Fruit fly (Drosophila melanogaster) whole organism, embryonic: ENCODE measurements around the gene CG15027.

Source experiments
- CG10209 ChIP-seq: fragments of 200-800 bp; sonication (Bioruptor generic); optimal IDR thresholded peaks from 3 replicates; lab custom pipeline; 2017; ENCODE audit warnings: missing biosample characterization, mild to moderate bottlenecking, missing genetic modification characterization, missing genetic modification reagents
- CG10366 ChIP-seq: fragments of 200-800 bp; sonication (Bioruptor generic); IDR thresholded peaks from 2 replicates; pipeline ENCODE4 v1.3.6; 2022; ENCODE audit warnings: missing biosample characterization, missing genetic modification characterization
- CG10654 ChIP-seq: fragments of 200-800 bp; sonication (Bioruptor generic); optimal IDR thresholded peaks from 2 replicates; lab custom pipeline; 2016; ENCODE audit warnings: missing biosample characterization, missing genetic modification characterization
- CG13296 ChIP-seq: fragments of 200-800 bp; sonication (Bioruptor generic); optimal IDR thresholded peaks from 3 replicates; lab custom pipeline; 2018; ENCODE audit warnings: missing biosample characterization, mild to moderate bottlenecking, missing genetic modification characterization
- CG13894 ChIP-seq: fragments of 200-800 bp; sonication (Bioruptor generic); optimal IDR thresholded peaks from 3 replicates; lab custom pipeline; 2018; ENCODE audit warnings: missing biosample characterization, mild to moderate bottlenecking, missing genetic modification characterization, moderate library complexity
- CG14667 ChIP-seq: fragments of 200-800 bp; sonication (Bioruptor generic); IDR thresholded peaks from 2 replicates; pipeline ENCODE4 v1.3.6; 2022; ENCODE audit warnings: missing biosample characterization, missing genetic modification characterization
- CG1602 ChIP-seq: fragments of 200-800 bp; sonication (Bioruptor generic); optimal IDR thresholded peaks from 3 replicates; lab custom pipeline; 2016; ENCODE audit warnings: missing biosample characterization, missing genetic modification characterization
- CG18599 ChIP-seq: fragments of 200-800 bp; sonication (Bioruptor generic); optimal IDR thresholded peaks from 3 replicates; lab custom pipeline; 2017; ENCODE audit warnings: missing biosample characterization, missing genetic modification characterization, mild to moderate bottlenecking, moderate library complexity, missing genetic modification reagents
- CG32532 ChIP-seq: fragments of 200-800 bp; sonication (Bioruptor generic); IDR thresholded peaks from 2 replicates; pipeline ENCODE4 v1.3.6; 2022; ENCODE audit warnings: missing biosample characterization, missing genetic modification characterization
- CG34224 ChIP-seq: fragments of 200-800 bp; sonication (Bioruptor generic); IDR thresholded peaks from 3 replicates; pipeline ENCODE4 v1.3.6; 2022; ENCODE audit warnings: missing biosample characterization, missing genetic modification characterization; ENCODE audit not compliant: partially characterized antibody
- CG34422 ChIP-seq: fragments of 200-800 bp; sonication (Bioruptor generic); IDR thresholded peaks from 3 replicates; pipeline ENCODE4 v1.3.6; 2022; ENCODE audit warnings: missing biosample characterization, missing genetic modification characterization
- CG4820 ChIP-seq: fragments of 200-800 bp; sonication (Bioruptor generic); optimal IDR thresholded peaks from 3 replicates; lab custom pipeline; 2016; ENCODE audit warnings: missing biosample characterization, missing genetic modification characterization
- CG7745 ChIP-seq: fragments of 200-800 bp; sonication (Bioruptor generic); optimal IDR thresholded peaks from 2 replicates; lab custom pipeline; 2018; ENCODE audit warnings: missing biosample characterization, mild to moderate bottlenecking, missing genetic modification characterization, moderate library complexity
- CG9932 ChIP-seq: fragments of 200-800 bp; sonication (Bioruptor generic); IDR thresholded peaks from 2 replicates; pipeline ENCODE4 v1.3.6; 2022; ENCODE audit warnings: missing biosample characterization, missing genetic modification characterization
- Dip3 ChIP-seq: fragments of 200-800 bp; sonication (Bioruptor generic); optimal IDR thresholded peaks from 3 replicates; lab custom pipeline; 2016; ENCODE audit warnings: missing biosample characterization, missing genetic modification characterization
- Eip74EF ChIP-seq, 2 experiments: fragments of 200-800 bp in 1 of 2; fragments of >200 bp in 1 of 2; sonication (Bioruptor generic) in 1 of 2; optimal IDR thresholded peaks; 2 replicates each; lab custom pipeline; 2017 to 2019; ENCODE audit warnings: missing biosample characterization in 2 of 2, missing genetic modification characterization in 2 of 2, mild to moderate bottlenecking in 1 of 2, moderate library complexity in 1 of 2
- Fer3 ChIP-seq: fragments of 200-800 bp; sonication (Bioruptor generic); optimal IDR thresholded peaks from 2 replicates; lab custom pipeline; 2018; ENCODE audit warnings: missing biosample characterization, mild to moderate bottlenecking, missing genetic modification characterization, moderate library complexity
- H2.0 ChIP-seq: fragments of 200-800 bp; sonication (Bioruptor generic); IDR thresholded peaks from 2 replicates; pipeline ENCODE4 v1.3.6; 2022; ENCODE audit warnings: missing biosample characterization, missing genetic modification characterization
- HLH54F ChIP-seq: fragments of 200-800 bp; sonication (Bioruptor generic); optimal IDR thresholded peaks from 3 replicates; lab custom pipeline; 2016; ENCODE audit warnings: missing biosample characterization, missing genetic modification characterization
- Hey ChIP-seq: fragments of 200-800 bp; sonication (Bioruptor generic); optimal IDR thresholded peaks from 3 replicates; lab custom pipeline; 2018; ENCODE audit warnings: missing biosample characterization, mild to moderate bottlenecking, missing genetic modification characterization
- Hmx ChIP-seq: fragments of 200-800 bp; sonication (Bioruptor generic); optimal IDR thresholded peaks from 2 replicates; lab custom pipeline; 2016; ENCODE audit warnings: missing biosample characterization, missing genetic modification characterization
- Hsf ChIP-seq: fragments of 200-800 bp; sonication (Bioruptor generic); optimal IDR thresholded peaks from 3 replicates; lab custom pipeline; 2016; ENCODE audit warnings: missing biosample characterization, missing genetic modification characterization
- Lpt ChIP-seq: fragments of >200 bp; optimal IDR thresholded peaks from 2 replicates; lab custom pipeline; 2018; ENCODE audit warnings: missing biosample characterization, missing genetic modification characterization
- Med ChIP-seq: fragments of 200-800 bp; sonication (Bioruptor generic); peaks from one replicate; lab custom pipeline; 2016; ENCODE audit warnings: missing biosample characterization, missing genetic modification characterization, mild to moderate bottlenecking, inconsistent platforms, moderate library complexity
- NC2α ChIP-seq: fragments of 200-800 bp; sonication (Bioruptor generic); optimal IDR thresholded peaks from 2 replicates; lab custom pipeline; 2016; ENCODE audit warnings: missing biosample characterization, missing genetic modification characterization
- Neu2 ChIP-seq: fragments of 200-800 bp; sonication (Bioruptor generic); optimal IDR thresholded peaks from 3 replicates; lab custom pipeline; 2016; ENCODE audit warnings: missing biosample characterization, missing genetic modification characterization, borderline replicate concordance
- Pdp1 ChIP-seq, 2 experiments: fragments of 200-800 bp; sonication (Bioruptor generic); optimal IDR thresholded peaks; 3 replicates each; lab custom pipeline; 2016; ENCODE audit warnings: missing biosample characterization in 2 of 2, missing genetic modification characterization in 2 of 2, mild to moderate bottlenecking in 1 of 2, moderate library complexity in 1 of 2
- Rfx ChIP-seq: fragments of 200-800 bp; sonication (Bioruptor generic); IDR thresholded peaks from 2 replicates; pipeline ENCODE4 v1.3.6; 2022; ENCODE audit warnings: missing biosample characterization, missing genetic modification characterization
- Taf1 ChIP-seq: fragments of 200-800 bp; sonication (Bioruptor generic); IDR thresholded peaks from 2 replicates; pipeline ENCODE4 v1.3.6; 2022; ENCODE audit warnings: missing biosample characterization, missing genetic modification characterization
- ap ChIP-seq: fragments of 200-800 bp; sonication (Bioruptor generic); IDR thresholded peaks from 2 replicates; pipeline ENCODE4 v1.3.6; 2022; ENCODE audit warnings: missing biosample characterization, missing genetic modification characterization
- ara ChIP-seq: fragments of 200-800 bp; sonication (Bioruptor generic); IDR thresholded peaks from 2 replicates; pipeline ENCODE4 v1.3.6; 2022; ENCODE audit warnings: missing biosample characterization, missing genetic modification characterization
- br ChIP-seq: fragments of >200 bp; optimal IDR thresholded peaks from 2 replicates; lab custom pipeline; 2017
- caup ChIP-seq: fragments of 200-800 bp; sonication (Bioruptor generic); optimal IDR thresholded peaks from 3 replicates; lab custom pipeline; 2017; ENCODE audit warnings: missing biosample characterization, mild to moderate bottlenecking, missing genetic modification characterization, moderate library complexity; ENCODE audit not compliant: severe bottlenecking
- chif ChIP-seq, 2 experiments: fragments of 200-800 bp; sonication (Bioruptor generic); optimal IDR thresholded peaks; 3 replicates each; lab custom pipeline; 2016; ENCODE audit warnings: missing biosample characterization in 2 of 2, missing genetic modification characterization in 2 of 2
- chm ChIP-seq: fragments of 200-800 bp; sonication (Bioruptor generic); IDR thresholded peaks from 2 replicates; pipeline ENCODE4 v1.3.6; 2022; ENCODE audit warnings: missing biosample characterization, missing genetic modification characterization
- da ChIP-seq: fragments of 200-800 bp; sonication (Bioruptor generic); optimal IDR thresholded peaks from 2 replicates; lab custom pipeline; 2016; ENCODE audit warnings: missing biosample characterization, missing genetic modification characterization
- danr ChIP-seq: fragments of 200-800 bp; sonication (Bioruptor generic); IDR thresholded peaks from 2 replicates; pipeline ENCODE4 v1.3.6; 2022; ENCODE audit warnings: missing biosample characterization, missing genetic modification characterization
- fd102C ChIP-seq: fragments of 200-800 bp; sonication (Bioruptor generic); optimal IDR thresholded peaks from 2 replicates; lab custom pipeline; 2018; ENCODE audit warnings: missing biosample characterization, mild to moderate bottlenecking, missing genetic modification characterization, moderate library complexity
- gcm2 ChIP-seq: fragments of 200-800 bp; sonication (Bioruptor generic); optimal IDR thresholded peaks from 2 replicates; lab custom pipeline; 2016; ENCODE audit warnings: missing biosample characterization, missing genetic modification characterization
- nerfin-1 ChIP-seq: fragments of 200-800 bp; sonication (Bioruptor generic); optimal IDR thresholded peaks from 3 replicates; lab custom pipeline; 2019; ENCODE audit warnings: missing biosample characterization, mild to moderate bottlenecking, missing genetic modification characterization, moderate library complexity
- nmo ChIP-seq: fragments of 200-800 bp; sonication (Bioruptor generic); optimal IDR thresholded peaks from 2 replicates; lab custom pipeline; 2018; ENCODE audit warnings: missing biosample characterization, mild to moderate bottlenecking, missing genetic modification characterization, moderate library complexity
- p53 ChIP-seq: fragments of 200-800 bp; sonication (Bioruptor generic); optimal IDR thresholded peaks from 2 replicates; lab custom pipeline; 2016; ENCODE audit warnings: missing biosample characterization, missing genetic modification characterization
- pho ChIP-seq: fragments of 200-800 bp; sonication (Bioruptor generic); optimal IDR thresholded peaks from 2 replicates; lab custom pipeline; 2016; ENCODE audit warnings: missing biosample characterization, missing genetic modification characterization
- rib ChIP-seq: fragments of 200-800 bp; sonication (Bioruptor generic); IDR thresholded peaks from 2 replicates; pipeline ENCODE4 v1.3.6; 2022; ENCODE audit warnings: missing biosample characterization, missing genetic modification characterization
- schlank ChIP-seq: fragments of 200-800 bp; sonication (Bioruptor generic); optimal IDR thresholded peaks from 2 replicates; lab custom pipeline; 2018; ENCODE audit warnings: missing biosample characterization, mild to moderate bottlenecking, missing genetic modification characterization
- seq ChIP-seq: fragments of 200-800 bp; sonication (Bioruptor generic); IDR thresholded peaks from 2 replicates; pipeline ENCODE4 v1.3.6; 2022; ENCODE audit warnings: missing biosample characterization, missing genetic modification characterization
- sima ChIP-seq: fragments of 200-800 bp; sonication (Bioruptor generic); optimal IDR thresholded peaks from 2 replicates; lab custom pipeline; 2016; ENCODE audit warnings: missing biosample characterization, missing genetic modification characterization
- slou ChIP-seq: fragments of 200-800 bp; sonication (Bioruptor generic); optimal IDR thresholded peaks from 3 replicates; lab custom pipeline; 2016; ENCODE audit warnings: missing biosample characterization, missing genetic modification characterization
- vvl ChIP-seq: fragments of 200-800 bp; sonication (Bioruptor generic); IDR thresholded peaks from 2 replicates; pipeline ENCODE4 v1.3.6; 2022; ENCODE audit warnings: missing biosample characterization, missing genetic modification characterization
- wdn ChIP-seq: fragments of 200-800 bp; sonication (Bioruptor generic); IDR thresholded peaks from 2 replicates; pipeline ENCODE4 v1.3.6; 2022; ENCODE audit warnings: missing biosample characterization, missing genetic modification characterization
- zfh2 ChIP-seq: fragments of 200-800 bp; sonication (Bioruptor generic); optimal IDR thresholded peaks from 2 replicates; lab custom pipeline; 2016; ENCODE audit warnings: missing biosample characterization, missing genetic modification characterization

CG15027 gene

dm6 chrX:15043700-15044225 lies 41.9 kb downstream of the CG15027 start, which contains the start of gene CG5541 (continued):
- TF ChIP-seq H2.0 (GFP tag; lab: Robert Waterston, UW) (no peak), gcm2 (GFP tag; lab: Kevin White, UChicago) (no peak), CG9932 (peak; percentile 57), CG34224 (GFP tag; lab: Robert Waterston, UW) (no peak), caup (GFP tag; lab: Kevin White, UChicago) (no peak), HLH54F (GFP tag; lab: Kevin White, UChicago) (no peak), ara (no peak), CG13894 (tag; lab: Kevin White, UChicago) (peak; percentile 32), Pdp1 (GFP tag; optimal IDR thresholded peaks at IDR 0.05; lab: Kevin White, UChicago) (peak in 1 of 2 experiments; percentile 66), nerfin-1 (tag; lab: Kevin White, UChicago) (no peak), fd102C (GFP tag; lab: Kevin White, UChicago) (no peak), Neu2 (no peak), wdn (0 out of 2 replicates have a peak, but pooled peaks have one; percentile 20), nmo (GFP tag; lab: Kevin White, UChicago) (peak; percentile 3), p53 (GFP tag; lab: Kevin White, UChicago) (no peak), CG13296 (GFP tag; lab: Kevin White, UChicago) (peak; percentile 6), CG10654 (GFP tag; lab: Kevin White, UChicago) (no peak), danr (no peak), CG1602 (GFP tag; lab: Kevin White, UChicago) (no peak), chif (GFP tag; optimal IDR thresholded peaks at IDR 0.05; lab: Kevin White, UChicago) (no peak), rib (GFP tag; lab: Robert Waterston, UW) (no peak), da (GFP tag; lab: Kevin White, UChicago) (no peak), zfh2 (GFP tag; lab: Kevin White, UChicago) (no peak), schlank (no peak), Taf1 (GFP tag; lab: Robert Waterston, UW) (no peak), Lpt (GFP tag; lab: Kevin White, UChicago) (no peak), CG4820 (no peak), CG32532 (GFP tag; lab: Robert Waterston, UW) (no peak), CG10209 (GFP tag; lab: Kevin White, UChicago) (no peak), CG14667 (no peak), slou (GFP tag; lab: Kevin White, UChicago) (no peak), sima (no peak), CG10366 (GFP tag; lab: Robert Waterston, UW) (no peak), Dip3 (GFP tag; lab: Kevin White, UChicago) (no peak), Hsf (GFP tag; lab: Kevin White, UChicago) (no peak), br (lab: Kevin White, UChicago) (no peak), chm (0 out of 2 replicates have a peak, but pooled peaks have one; percentile 10), ap (no peak), NC2α (no peak), pho (GFP tag; lab: Kevin White, UChicago) (no peak), vvl (GFP tag; lab: Robert Waterston, UW) (no peak), seq (GFP tag; lab: Robert Waterston, UW) (no peak), CG34422 (GFP tag; lab: Robert Waterston, UW) (peak; percentile 52; the same call in 1 of the 3 replicates), CG7745 (tag; lab: Kevin White, UChicago) (no peak), Hmx (GFP tag; lab: Kevin White, UChicago) (no peak), Med (peak; percentile 61), CG18599 (GFP tag; lab: Kevin White, UChicago) (peak; percentile 40), Hey (tag; lab: Kevin White, UChicago) (no peak), Fer3 (peak; percentile 0), Rfx (peak; percentile 35; the same call in 1 of the 2 replicates), Eip74EF (GFP tag; optimal IDR thresholded peaks at IDR 0.05; lab: Kevin White, UChicago) (no peak)
